Fruit fly (Drosophila melanogaster) whole organism, wandering third instar larva: Measurements from ENCODE around the gene Lar.

Source experiments
- Abd-B ChIP-seq: fragments of >200 bp; optimal IDR thresholded peaks from 2 replicates; lab custom pipeline; 2017; ENCODE audit warnings: missing biosample characterization, missing genetic modification characterization
- CG32264 ChIP-seq: fragments of 200-800 bp; sonication (Bioruptor generic); optimal IDR thresholded peaks from 2 replicates; lab custom pipeline; 2016; ENCODE audit warnings: missing biosample characterization, missing genetic modification characterization
- CG9705 ChIP-seq: fragments of 200-800 bp; sonication (Bioruptor generic); optimal IDR thresholded peaks from 2 replicates; lab custom pipeline; 2018; ENCODE audit warnings: missing biosample characterization, mild to moderate bottlenecking, missing genetic modification characterization
- CrebA ChIP-seq: fragments of 200-800 bp; sonication (Bioruptor generic); optimal IDR thresholded peaks from 2 replicates; lab custom pipeline; 2016; ENCODE audit warnings: missing biosample characterization, mild to moderate bottlenecking, missing genetic modification characterization, borderline replicate concordance
- Dfd ChIP-seq: fragments of >200 bp; optimal IDR thresholded peaks from 2 replicates; lab custom pipeline; 2017; ENCODE audit warnings: missing biosample characterization, missing genetic modification characterization
- Dif ChIP-seq: fragments of 200-275, 200-300 bp; sonication (Bioruptor generic); optimal IDR thresholded peaks from 2 replicates; lab custom pipeline; 2018; ENCODE audit warnings: missing biosample characterization, missing genetic modification characterization; ENCODE audit not compliant: partially characterized antibody
- HLH106 ChIP-seq: fragments of 200-800 bp; optimal IDR thresholded peaks from 3 replicates; lab custom pipeline; 2019; ENCODE audit warnings: missing biosample characterization, mild to moderate bottlenecking, missing genetic modification characterization, moderate library complexity
- Hnf4 ChIP-seq: fragments of 200-800 bp; sonication (Bioruptor generic); optimal IDR thresholded peaks from 2 replicates; lab custom pipeline; 2016; ENCODE audit warnings: missing biosample characterization, mild to moderate bottlenecking, missing genetic modification characterization
- Jra ChIP-seq: sonication (Bioruptor generic); optimal IDR thresholded peaks from 2 replicates; lab custom pipeline; 2016; ENCODE audit warnings: missing biosample characterization, missing genetic modification characterization
- Mio ChIP-seq: sonication (Bioruptor generic); optimal IDR thresholded peaks from 2 replicates; lab custom pipeline; 2016; ENCODE audit warnings: missing biosample characterization, missing genetic modification characterization
- Myc ChIP-seq: fragments of >200 bp; optimal IDR thresholded peaks from 2 replicates; lab custom pipeline; 2017
- N ChIP-seq: fragments of >200 bp; optimal IDR thresholded peaks from 2 replicates; lab custom pipeline; 2018; ENCODE audit warnings: missing biosample characterization, missing external identifiers, missing genetic modification characterization
- OdsH ChIP-seq: fragments of 200-800 bp; sonication (Bioruptor generic); optimal IDR thresholded peaks from 2 replicates; lab custom pipeline; 2016; ENCODE audit warnings: missing biosample characterization, mild to moderate bottlenecking, missing genetic modification characterization
- Rel ChIP-seq, 2 experiments: fragments of 200-800 bp; sonication (Bioruptor generic) in 1 of 2; optimal IDR thresholded peaks; 2 replicates in 1 of 2; 3 replicates in 1 of 2; lab custom pipeline; 2016 to 2019; ENCODE audit warnings: mild to moderate bottlenecking in 2 of 2, missing biosample characterization in 2 of 2, missing genetic modification characterization in 2 of 2, moderate library complexity in 1 of 2
- Sp1 ChIP-seq: fragments of 200-800 bp; sonication (Bioruptor generic); optimal IDR thresholded peaks from 3 replicates; lab custom pipeline; 2019; ENCODE audit warnings: missing biosample characterization, mild to moderate bottlenecking, missing genetic modification characterization, moderate library complexity
- Vsx2 ChIP-seq: fragments of 200-300, 225-300 bp; sonication (Bioruptor generic); optimal IDR thresholded peaks from 2 replicates; lab custom pipeline; 2018; ENCODE audit warnings: missing biosample characterization, missing genetic modification characterization; ENCODE audit not compliant: partially characterized antibody
- br ChIP-seq: fragments of 200-800 bp; sonication (Bioruptor generic); optimal IDR thresholded peaks from 2 replicates; lab custom pipeline; 2016; ENCODE audit warnings: missing biosample characterization, missing genetic modification characterization
- brk ChIP-seq: fragments of 200-800 bp; sonication (Bioruptor generic); optimal IDR thresholded peaks from 2 replicates; lab custom pipeline; 2016; ENCODE audit warnings: missing biosample characterization, mild to moderate bottlenecking, missing genetic modification characterization
- dl ChIP-seq, 2 experiments: fragments of 175-275, 200-275 bp in 1 of 2; fragments of 200-275 bp in 1 of 2; sonication (Bioruptor generic); optimal IDR thresholded peaks; lab custom pipeline; 2018; ENCODE audit warnings: mild to moderate bottlenecking in 2 of 2, missing biosample characterization in 2 of 2, missing genetic modification characterization in 2 of 2, moderate library complexity in 2 of 2; ENCODE audit not compliant: partially characterized antibody in 2 of 2, insufficient read depth in 1 of 2
- dmrt93B ChIP-seq: fragments of 200-800 bp; sonication (Bioruptor generic); optimal IDR thresholded peaks from 2 replicates; lab custom pipeline; 2018; ENCODE audit warnings: missing biosample characterization, mild to moderate bottlenecking, missing genetic modification characterization
- ey ChIP-seq: fragments of 200-800 bp; sonication (Bioruptor generic); optimal IDR thresholded peaks from 2 replicates; lab custom pipeline; 2016; ENCODE audit warnings: missing biosample characterization, missing genetic modification characterization
- foxo ChIP-seq, 2 experiments: fragments of 200-800 bp; sonication (Bioruptor generic); optimal IDR thresholded peaks; 2 replicates in 1 of 2; 3 replicates in 1 of 2; lab custom pipeline; 2016 to 2017; ENCODE audit warnings: missing biosample characterization in 2 of 2, missing genetic modification characterization in 2 of 2
- fru ChIP-seq: fragments of 200-800 bp; sonication (Bioruptor generic); optimal IDR thresholded peaks from 3 replicates; lab custom pipeline; 2016; ENCODE audit warnings: missing biosample characterization, mild to moderate bottlenecking, missing genetic modification characterization
- h ChIP-seq: fragments of 200-800 bp; sonication (Bioruptor generic); optimal IDR thresholded peaks from 3 replicates; lab custom pipeline; 2016; ENCODE audit warnings: missing biosample characterization, mild to moderate bottlenecking, missing genetic modification characterization
- lola ChIP-seq: fragments of >200 bp; optimal IDR thresholded peaks from 2 replicates; lab custom pipeline; 2017; ENCODE audit warnings: missing biosample characterization, missing genetic modification characterization
- pan ChIP-seq: fragments of >200 bp; optimal IDR thresholded peaks from 2 replicates; lab custom pipeline; 2017
- psq ChIP-seq: fragments of 200-800 bp; sonication (Bioruptor generic); optimal IDR thresholded peaks from 3 replicates; lab custom pipeline; 2017; ENCODE audit warnings: missing biosample characterization, mild to moderate bottlenecking, missing genetic modification characterization, moderate library complexity
- rgr ChIP-seq: fragments of 200-800 bp; sonication (Bioruptor generic); optimal IDR thresholded peaks from 3 replicates; lab custom pipeline; 2016; ENCODE audit warnings: missing biosample characterization, mild to moderate bottlenecking, missing genetic modification characterization
- sage ChIP-seq: fragments of 200-800 bp; sonication (Bioruptor generic); optimal IDR thresholded peaks from 2 replicates; lab custom pipeline; 2016; ENCODE audit warnings: missing biosample characterization, mild to moderate bottlenecking, missing genetic modification characterization
- sv ChIP-seq: fragments of 200-800 bp; sonication (Bioruptor generic); optimal IDR thresholded peaks from 3 replicates; lab custom pipeline; 2016; ENCODE audit warnings: missing biosample characterization, missing genetic modification characterization
- tai ChIP-seq: sonication (Bioruptor generic); optimal IDR thresholded peaks from 2 replicates; lab custom pipeline; 2016; ENCODE audit warnings: missing biosample characterization, missing genetic modification characterization
- usp ChIP-seq: fragments of >200 bp; optimal IDR thresholded peaks from 2 replicates; lab custom pipeline; 2017; ENCODE audit warnings: missing biosample characterization, missing genetic modification characterization
- woc ChIP-seq: sonication (Bioruptor generic); optimal IDR thresholded peaks from 2 replicates; lab custom pipeline; 2016; ENCODE audit warnings: missing biosample characterization, mild to moderate bottlenecking, missing genetic modification characterization

Lar gene

dm6 chr2L:19537779-19538456 is 48.5 kb upstream of the Lar start, which contains the start of gene CG13082 (continued):
- TF ChIP-seq Hnf4 (GFP tag; lab: Kevin White, UChicago) (peak; percentile 80), Abd-B (no peak), lola (GFP tag; lab: Kevin White, UChicago) (no peak), CrebA (GFP tag; lab: Kevin White, UChicago) (no peak)

- no peak for TF ChIP-seq CG9705 (GFP tag; lab: Kevin White, UChicago)
- no peak for TF ChIP-seq woc (GFP tag; lab: Kevin White, UChicago)
- TF ChIP-seq OdsH (GFP tag; lab: Kevin White, UChicago), result no peak
Measured at dm6 chr2L:19540307-19540706, 46.1 kb upstream of the Lar start, which contains the start of gene CG13081. TSS of gene CG13081 (plus strand) at chr2L:19540607.

dm6 chr2L:19542268-19542773 is 44.1 kb upstream of the Lar start:
- TF ChIP-seq Dif (GFP tag; lab: Kevin White, UChicago), result peak; percentile 14
- TF ChIP-seq Sp1, result peak; percentile 8
- no peak for TF ChIP-seq Vsx2 (GFP tag; lab: Kevin White, UChicago)
- peak; percentile 61 for TF ChIP-seq brk

- TF ChIP-seq Rel (GFP tag; optimal IDR thresholded peaks at IDR 0.05; lab: Kevin White, UChicago) (no peak), Rel (tag; optimal IDR thresholded peaks at IDR 0.05; lab: Kevin White, UChicago) (peak; percentile 96), Hnf4 (GFP tag; lab: Kevin White, UChicago) (peak; percentile 14), Jra (no peak), HLH106 (tag; lab: Kevin White, UChicago) (no peak), dmrt93B (GFP tag; lab: Kevin White, UChicago) (no peak), brk (peak; percentile 57), h (peak; percentile 19), Myc (lab: Kevin White, UChicago) (peak; percentile 16), pan (lab: Kevin White, UChicago) (no peak), sage (GFP tag; lab: Kevin White, UChicago) (no peak)
Measured at dm6 chr2L:19543010-19543564, 43.3 kb upstream of the Lar start.

- TF ChIP-seq Dfd (GFP tag; lab: Kevin White, UChicago), result no peak
- no peak for TF ChIP-seq N (GFP tag; lab: Kevin White, UChicago)
- TF ChIP-seq CG9705 (GFP tag; lab: Kevin White, UChicago), result peak; percentile 4
- peak; percentile 35 for TF ChIP-seq ey (GFP tag; lab: Kevin White, UChicago)
- TF ChIP-seq usp (GFP tag; lab: Kevin White, UChicago), result no peak
- TF ChIP-seq sv (GFP tag; lab: Kevin White, UChicago), result peak; percentile 43
- TF ChIP-seq foxo (GFP tag; optimal IDR thresholded peaks at IDR 0.05; lab: Kevin White, UChicago), result peak in 1 of 2 experiments; percentile 59
- TF ChIP-seq dl (GFP tag; optimal IDR thresholded peaks at IDR 0.05; lab: Kevin White, UChicago; ENCODE audit: insufficient read depth in 1 of 2, partially characterized antibody in 2 of 2), result peak in 1 of 2 experiments; percentile 7
- TF ChIP-seq Sp1, result peak; percentile 51
- peak; percentile 60 for TF ChIP-seq Jra
- peak; percentile 23 for TF ChIP-seq HLH106 (tag; lab: Kevin White, UChicago)
- TF ChIP-seq br (GFP tag; lab: Kevin White, UChicago), result peak; percentile 47
- TF ChIP-seq pan (lab: Kevin White, UChicago), result no peak
- peak; percentile 10 for TF ChIP-seq OdsH (GFP tag; lab: Kevin White, UChicago)
- TF ChIP-seq tai (GFP tag; lab: Kevin White, UChicago), result peak; percentile 34
- TF ChIP-seq fru, result peak; percentile 51
- peak; percentile 45 for TF ChIP-seq h
- TF ChIP-seq psq (GFP tag; lab: Kevin White, UChicago), result peak; percentile 86
- peak; percentile 38 for TF ChIP-seq rgr (GFP tag; lab: Kevin White, UChicago)
- TF ChIP-seq CG32264 (GFP tag; lab: Kevin White, UChicago), result peak; percentile 6
- TF ChIP-seq Mio (GFP tag; lab: Kevin White, UChicago), result no peak
- TF ChIP-seq woc (GFP tag; lab: Kevin White, UChicago), result peak; percentile 14
- TF ChIP-seq Hnf4 (GFP tag; lab: Kevin White, UChicago), result no peak
- no peak for TF ChIP-seq Rel (GFP tag; optimal IDR thresholded peaks at IDR 0.05; lab: Kevin White, UChicago)
- TF ChIP-seq Rel (tag; optimal IDR thresholded peaks at IDR 0.05; lab: Kevin White, UChicago), result peak; percentile 70
- TF ChIP-seq, all 38 proteins: peak for 18
Measured at dm6 chr2L:19546869-19547710, 39.3 kb upstream of the Lar start, which contains the start of gene CG10337. TSS of gene CG10337 (minus strand) at chr2L:19546959.
